Fruit fly (Drosophila melanogaster): Measurements from ENCODE around the gene Nepl5.
A peak's percentile ranks its signal among the peaks of the same experiment; 100 is the strongest.

The Nepl5 gene

DNA sequence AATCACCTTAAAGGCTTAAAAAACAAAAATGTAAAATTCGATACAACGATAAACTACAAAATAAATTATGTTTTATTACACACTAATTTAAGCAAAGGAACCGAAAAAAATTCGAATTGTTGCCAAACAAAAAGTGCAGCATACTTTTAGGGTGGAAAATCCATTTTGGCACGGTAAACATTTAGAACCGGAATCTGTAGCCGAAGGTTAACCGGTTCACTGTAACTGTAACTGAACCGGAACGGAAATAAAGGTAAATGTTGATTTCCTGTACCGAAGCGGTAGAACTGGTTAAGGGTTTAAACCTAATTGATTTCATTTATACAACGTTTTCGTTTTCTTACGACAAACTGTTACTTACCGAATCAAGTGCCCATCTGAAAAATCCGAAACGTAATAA, 14.1 kb upstream of the Nepl5 start:
- TF ChIP-seq phol (tag; optimal IDR thresholded peaks at IDR 0.05) = no peak
- no peak for TF ChIP-seq gt (GFP tag; IDR thresholded peaks at IDR 0.05)
- no peak for TF ChIP-seq dpn (GFP tag; optimal IDR thresholded peaks at IDR 0.05)
- TF ChIP-seq CG6654 (GFP tag; optimal IDR thresholded peaks at IDR 0.05) = no peak
- no peak for TF ChIP-seq CG5953 (GFP tag; IDR thresholded peaks at IDR 0.05)
- TF ChIP-seq CG3726 (GFP tag; IDR thresholded peaks at IDR 0.05) = no peak
- TF ChIP-seq pzg (GFP tag; optimal IDR thresholded peaks at IDR 0.05) = no peak
- peak; percentile 20 for TF ChIP-seq stwl (tag; optimal IDR thresholded peaks at IDR 0.05)
- TF ChIP-seq trh (GFP tag; optimal IDR thresholded peaks at IDR 0.05) = no peak
- peak; percentile 24 for TF ChIP-seq Ets97D (GFP tag; optimal IDR thresholded peaks at IDR 0.05)
- peak; percentile 81 for TF ChIP-seq CG7271 (tag; optimal IDR thresholded peaks at IDR 0.05)
- TF ChIP-seq unc-4 (GFP tag; IDR thresholded peaks at IDR 0.05; ENCODE audit: partially characterized antibody) = no peak
- no peak for TF ChIP-seq Oaz (GFP tag; IDR thresholded peaks at IDR 0.05)
- TF ChIP-seq ken (GFP tag; IDR thresholded peaks at IDR 0.05) = no peak
- no peak for TF ChIP-seq CG31441 (GFP tag; IDR thresholded peaks at IDR 0.05)
- TF ChIP-seq CG8478 (optimal IDR thresholded peaks at IDR 0.05) = no peak
- peak; percentile 68 for TF ChIP-seq CG15514 (GFP tag; optimal IDR thresholded peaks at IDR 0.05)
- TF ChIP-seq sens (GFP tag) = peak; percentile 37
- no peak for TF ChIP-seq CG4820 (GFP tag; optimal IDR thresholded peaks at IDR 0.05)

DNA sequence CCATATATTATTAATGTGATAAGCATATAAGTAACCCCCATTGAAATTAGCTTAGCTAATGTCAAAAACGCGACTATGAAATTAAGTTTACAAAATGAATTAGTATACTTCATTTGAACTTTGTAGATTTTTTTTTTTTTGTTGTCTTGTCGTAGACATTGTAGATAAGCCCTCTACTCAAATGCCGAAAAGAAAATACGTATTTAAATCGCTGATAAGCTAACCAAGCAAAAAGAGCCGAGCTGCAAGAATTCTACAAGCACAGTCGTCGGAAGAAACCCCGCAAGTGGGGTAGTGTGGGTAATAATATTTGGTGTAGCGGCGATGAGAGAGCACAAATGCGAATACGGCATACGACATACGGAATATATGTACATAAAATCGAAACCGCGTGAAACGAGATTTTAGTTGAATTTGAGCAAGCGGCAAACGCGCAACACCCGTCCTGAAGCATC, 13.6 kb upstream of the Nepl5 start, which contains the start of gene Nepl4:
Nepl4 (plus strand) TSS at position 405 of the 455 bp plus-strand sequence.
- peak; percentile 67 for TF ChIP-seq sug (tag; optimal IDR thresholded peaks at IDR 0.05)
- peak; percentile 62 for TF ChIP-seq CG34376 (GFP tag; optimal IDR thresholded peaks at IDR 0.05)
- TF ChIP-seq CG12299 (tag; optimal IDR thresholded peaks at IDR 0.05) = no peak
- no peak for TF ChIP-seq kay (GFP tag; optimal IDR thresholded peaks at IDR 0.05)
- TF ChIP-seq chinmo (GFP tag; IDR thresholded peaks at IDR 0.05; ENCODE audit: partially characterized antibody) = 0 out of 4 replicates have a peak, but pooled peaks have one; percentile 32
- no peak for TF ChIP-seq unc-4 (GFP tag; IDR thresholded peaks at IDR 0.05; ENCODE audit: partially characterized antibody)
- TF ChIP-seq CG16863 (GFP tag; optimal IDR thresholded peaks at IDR 0.05) = no peak
- TF ChIP-seq cwo (GFP tag; optimal IDR thresholded peaks at IDR 0.05) = peak; percentile 39

DNA sequence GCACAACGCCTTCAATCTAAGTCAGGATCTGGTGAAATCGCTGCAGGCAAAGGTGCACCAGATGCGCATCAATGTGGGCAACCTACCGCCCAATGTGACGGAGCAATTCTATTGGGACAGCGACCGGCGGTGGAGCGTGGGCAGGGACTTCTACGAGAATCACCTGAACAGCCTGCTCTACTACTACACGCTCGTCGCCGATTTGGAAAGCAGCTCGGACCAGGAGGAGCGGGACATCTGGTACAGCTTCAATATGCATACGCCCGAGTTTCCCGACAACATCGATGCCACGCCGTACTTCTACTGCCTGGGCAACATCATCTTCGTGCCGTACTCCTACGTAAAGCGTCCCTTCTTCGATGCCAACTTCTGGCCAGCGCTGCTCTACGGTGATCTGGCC, 11.8 kb upstream of the Nepl5 start:
- TF ChIP-seq cato (GFP tag; optimal IDR thresholded peaks at IDR 0.05; ENCODE audit: borderline replicate concordance) = no peak
- TF ChIP-seq ssp (GFP tag; IDR thresholded peaks at IDR 0.05) = no peak

DNA sequence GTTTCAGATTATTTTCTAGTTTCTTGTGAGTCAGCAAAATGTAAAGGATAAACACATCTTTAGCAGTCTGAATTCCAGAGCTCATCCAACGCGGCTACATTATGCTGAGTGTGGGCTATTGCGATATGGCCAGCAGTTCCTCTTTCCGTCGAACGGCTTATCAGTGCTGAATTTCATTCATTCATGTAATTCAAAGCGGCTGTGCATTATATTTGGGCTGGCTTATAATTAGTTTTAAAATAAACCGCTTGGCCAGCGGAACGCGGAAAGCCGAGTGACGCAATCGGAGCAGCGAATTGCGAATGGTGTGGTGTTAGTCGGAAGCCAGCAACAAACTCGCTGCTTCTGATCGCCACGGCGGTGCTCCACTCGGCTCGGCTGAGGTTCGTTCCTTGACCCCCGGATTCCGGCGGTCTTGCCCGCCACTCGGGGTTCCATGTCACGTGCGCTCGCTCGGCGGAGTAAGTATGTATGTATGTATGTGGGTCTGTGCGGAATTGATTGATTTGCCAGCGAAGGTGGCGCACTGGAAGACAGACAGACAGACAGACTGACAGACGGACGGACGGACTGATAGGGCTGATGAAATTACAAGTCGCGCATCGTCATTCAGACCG, 9.9 kb upstream of the Nepl5 start:
- TF ChIP-seq CG10321 (GFP tag; IDR thresholded peaks at IDR 0.05) = no peak
- peak; percentile 92 for TF ChIP-seq cwo (GFP tag; optimal IDR thresholded peaks at IDR 0.05)
- no peak for TF ChIP-seq fd96Cb (tag; optimal IDR thresholded peaks at IDR 0.05)
- TF ChIP-seq CG30431 (GFP tag; optimal IDR thresholded peaks at IDR 0.05) = no peak
- TF ChIP-seq ranshi (GFP tag; IDR thresholded peaks at IDR 0.05) = no peak
- TF ChIP-seq CG12391 (tag; optimal IDR thresholded peaks at IDR 0.05) = no peak
- no peak for TF ChIP-seq fru (optimal IDR thresholded peaks at IDR 0.05)
- no peak for TF ChIP-seq ap (GFP tag; IDR thresholded peaks at IDR 0.05)
- TF ChIP-seq CG6854 (GFP tag; optimal IDR thresholded peaks at IDR 0.05) = no peak
- TF ChIP-seq CG18619 (GFP tag; optimal IDR thresholded peaks at IDR 0.05) = no peak
- TF ChIP-seq CG14710 (tag; optimal IDR thresholded peaks at IDR 0.05) = no peak
- no peak for TF ChIP-seq Hand (GFP tag; optimal IDR thresholded peaks at IDR 0.05)
- TF ChIP-seq Dip3 (GFP tag; optimal IDR thresholded peaks at IDR 0.05) = no peak
- TF ChIP-seq Bteb2 (GFP tag; optimal IDR thresholded peaks at IDR 0.05) = no peak
- TF ChIP-seq CG34376 (GFP tag; optimal IDR thresholded peaks at IDR 0.05) = peak; percentile 27
- TF ChIP-seq Dp (GFP tag; optimal IDR thresholded peaks at IDR 0.05) = no peak
- no peak for TF ChIP-seq E2f1 (GFP tag; IDR thresholded peaks at IDR 0.05)
- TF ChIP-seq sug (tag; optimal IDR thresholded peaks at IDR 0.05) = peak; percentile 74
- peak; percentile 9 for TF ChIP-seq Deaf1 (tag; optimal IDR thresholded peaks at IDR 0.05)
- TF ChIP-seq en (GFP tag; optimal IDR thresholded peaks at IDR 0.05) = no peak
- no peak for TF ChIP-seq shn (GFP tag; optimal IDR thresholded peaks at IDR 0.05)
- TF ChIP-seq B-H1 (GFP tag; IDR thresholded peaks at IDR 0.05) = no peak

Data from whole organism, embryonic.